Worm (Caenorhabditis elegans): ENCODE results near the gene F55C5.17.

The F55C5.17 gene

DNA sequence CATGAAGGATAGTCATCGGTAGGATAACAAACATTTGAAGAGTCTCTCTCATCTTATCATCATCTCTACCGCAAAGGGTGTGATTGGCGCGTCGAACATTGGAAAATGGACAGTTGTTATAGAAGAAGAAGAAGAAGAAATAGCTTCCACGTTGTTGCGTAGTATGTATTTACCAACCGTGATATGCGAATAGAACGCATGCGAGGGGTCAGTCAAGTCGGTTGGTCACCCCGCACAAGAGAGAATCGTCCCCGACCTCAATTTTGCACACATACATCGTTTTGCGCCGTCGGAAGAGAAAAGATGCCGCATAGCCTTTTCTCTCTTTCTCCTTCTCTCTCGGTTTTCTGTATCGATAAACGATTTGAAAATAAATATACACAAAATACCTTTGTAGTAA, 7.3 kb upstream of the F55C5.17 start:
- TF ChIP-seq lin-40 (tag; optimal IDR thresholded peaks at IDR 0.05) (no peak), B0019.2 (GFP tag; conservative IDR thresholded peaks at IDR 0.05) (no peak), ztf-3 (GFP tag; optimal IDR thresholded peaks at IDR 0.05) (no peak), aptf-2 (GFP tag; conservative IDR thresholded peaks at IDR 0.05) (no peak), snpc-3.4 (tag; optimal IDR thresholded peaks at IDR 0.05) (no peak), let-607 (tag; optimal IDR thresholded peaks at IDR 0.05) (no peak), ztf-25 (GFP tag; IDR thresholded peaks at IDR 0.05) (no peak), lin-35 (GFP tag; optimal IDR thresholded peaks at IDR 0.05) (no peak)

DNA sequence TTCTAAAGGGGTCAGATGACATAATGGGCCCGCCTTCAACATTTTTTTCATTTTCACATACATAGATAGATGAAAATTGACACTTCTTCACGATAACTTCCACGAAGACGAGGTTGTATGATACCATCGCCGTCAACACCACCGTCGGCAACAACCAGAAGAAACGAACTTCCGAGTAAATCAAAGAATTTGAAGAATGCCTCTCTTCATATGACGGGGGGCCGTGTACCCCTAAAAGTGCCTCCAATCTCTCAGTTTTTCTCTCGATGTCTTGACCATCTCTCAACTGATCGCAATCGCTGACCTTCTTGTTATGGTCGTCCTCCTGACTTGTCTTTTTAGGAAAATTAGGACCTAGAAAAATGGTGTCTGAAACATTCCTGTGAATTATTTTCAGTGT, 6.8 kb upstream of the F55C5.17 start:
- TF ChIP-seq mes-4 (tag; optimal IDR thresholded peaks at IDR 0.05) (no peak), F49E8.2 (tag; optimal IDR thresholded peaks at IDR 0.05; ENCODE audit: insufficient read depth) (no peak), ztf-26 (tag; optimal IDR thresholded peaks at IDR 0.05) (no peak), C06A6.2 (GFP tag; conservative IDR thresholded peaks at IDR 0.05) (no peak), zim-3 (tag; optimal IDR thresholded peaks at IDR 0.05) (no peak), Y53F4B.3 (GFP tag; IDR thresholded peaks at IDR 0.05) (no peak), B0261.1 (tag; optimal IDR thresholded peaks at IDR 0.05) (no peak), atf-7 (tag; optimal IDR thresholded peaks at IDR 0.05) (no peak), tbx-9 (tag; optimal IDR thresholded peaks at IDR 0.05; ENCODE audit: borderline replicate concordance) (no peak)

DNA sequence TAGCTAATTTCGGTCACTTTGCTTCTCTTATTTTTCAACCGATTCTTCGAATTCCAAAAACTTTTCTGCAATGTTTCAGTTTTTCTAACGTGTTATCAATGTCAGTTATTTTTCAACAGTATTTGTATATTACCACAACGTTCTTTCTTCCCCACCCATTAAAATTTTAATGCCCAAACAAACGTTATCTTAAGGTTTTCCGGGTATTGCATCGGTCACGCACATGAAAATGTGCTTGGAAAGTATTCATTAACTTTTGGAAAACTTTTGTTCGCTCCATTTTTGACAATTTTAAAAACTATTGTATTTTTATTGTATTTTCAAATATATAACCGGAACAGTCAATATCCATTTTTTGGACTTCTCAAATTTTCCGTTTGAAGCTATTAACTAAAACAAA, 6.2 kb upstream of the F55C5.17 start:
- no peak for TF ChIP-seq efl-1 (GFP tag; optimal IDR thresholded peaks at IDR 0.05)
- TF ChIP-seq ztf-25 (GFP tag; IDR thresholded peaks at IDR 0.05), result no peak
- no peak for TF ChIP-seq lin-26 (GFP tag; IDR thresholded peaks at IDR 0.05)
- no peak for TF ChIP-seq atf-7 (tag; optimal IDR thresholded peaks at IDR 0.05)
- no peak for TF ChIP-seq Y95B8A.8 (GFP tag; IDR thresholded peaks at IDR 0.05)
- no peak for TF ChIP-seq F49E8.2 (tag; optimal IDR thresholded peaks at IDR 0.05; ENCODE audit: insufficient read depth)
- TF ChIP-seq nhr-120 (GFP tag; IDR thresholded peaks at IDR 0.05), result no peak
- no peak for TF ChIP-seq Y53F4B.3 (GFP tag; IDR thresholded peaks at IDR 0.05)
- no peak for TF ChIP-seq let-607 (tag; optimal IDR thresholded peaks at IDR 0.05)
- TF ChIP-seq ets-4 (GFP tag; optimal IDR thresholded peaks at IDR 0.05), result no peak
- no peak for TF ChIP-seq sea-2 (GFP tag; IDR thresholded peaks at IDR 0.05)

- no peak for TF ChIP-seq xnd-1 (tag; optimal IDR thresholded peaks at IDR 0.05)
- TF ChIP-seq F55B11.4 (tag; optimal IDR thresholded peaks at IDR 0.05; ENCODE audit: borderline replicate concordance, insufficient read depth), result no peak
- TF ChIP-seq let-607 (tag; optimal IDR thresholded peaks at IDR 0.05), result no peak
- no peak for TF ChIP-seq zim-3 (tag; optimal IDR thresholded peaks at IDR 0.05)
- no peak for TF ChIP-seq lin-26 (GFP tag; IDR thresholded peaks at IDR 0.05)
- no peak for TF ChIP-seq sdz-38 (tag; optimal IDR thresholded peaks at IDR 0.05)
- no peak for TF ChIP-seq hrde-1 (tag; optimal IDR thresholded peaks at IDR 0.05; ENCODE audit: borderline replicate concordance)
- TF ChIP-seq ama-1 (optimal IDR thresholded peaks at IDR 0.05), result no peak
- TF ChIP-seq ama-1 (GFP tag; optimal IDR thresholded peaks at IDR 0.05), result no peak
- no peak for TF ChIP-seq B0336.3 (GFP tag; IDR thresholded peaks at IDR 0.05)
- no peak for TF ChIP-seq ceh-91 (GFP tag; IDR thresholded peaks at IDR 0.05)
- TF ChIP-seq rpc-1 (optimal IDR thresholded peaks at IDR 0.05), result no peak
- no peak for TF ChIP-seq rpc-1 (tag; optimal IDR thresholded peaks at IDR 0.05)
- no peak for TF ChIP-seq unc-62 (GFP tag; optimal IDR thresholded peaks at IDR 0.05)
- no peak for TF ChIP-seq atf-7 (tag; optimal IDR thresholded peaks at IDR 0.05)
- no peak for TF ChIP-seq tbx-9 (tag; optimal IDR thresholded peaks at IDR 0.05; ENCODE audit: borderline replicate concordance)
- TF ChIP-seq rec-8 (tag; optimal IDR thresholded peaks at IDR 0.05), result no peak
Measured at ce11 chrV:12296794-12297193, 5.5 kb upstream of the F55C5.17 start.

Measured in whole organism, young adult.